Worm (Caenorhabditis elegans) whole organism, L1 larva: ENCODE data around the gene F11A10.6.

Experiments used
- lin-15B ChIP-seq: fragments of 150-350 bp; sonication (generic microtip); optimal IDR thresholded peaks from 3 replicates; lab custom pipeline; 2014; ENCODE audit warnings: missing biosample characterization, missing genetic modification characterization
- sptf-1 ChIP-seq: fragments of 150-350 bp; optimal IDR thresholded peaks from 2 replicates; lab custom pipeline; 2014; ENCODE audit warnings: missing biosample characterization, missing genetic modification characterization

ce11 chrIV:12133776-12134175, 44.3 kb upstream of the F11A10.6 start:
- TF ChIP-seq sptf-1 (tag; lab: Kevin White, UChicago) (no peak), lin-15B (tag; lab: Kevin White, UChicago) (no peak)
